Fruit fly (Drosophila melanogaster): ENCODE measurements around the gene Lk6.
A peak's percentile ranks its signal among the peaks of the same experiment; 100 is the strongest.

Lk6 gene

DNA sequence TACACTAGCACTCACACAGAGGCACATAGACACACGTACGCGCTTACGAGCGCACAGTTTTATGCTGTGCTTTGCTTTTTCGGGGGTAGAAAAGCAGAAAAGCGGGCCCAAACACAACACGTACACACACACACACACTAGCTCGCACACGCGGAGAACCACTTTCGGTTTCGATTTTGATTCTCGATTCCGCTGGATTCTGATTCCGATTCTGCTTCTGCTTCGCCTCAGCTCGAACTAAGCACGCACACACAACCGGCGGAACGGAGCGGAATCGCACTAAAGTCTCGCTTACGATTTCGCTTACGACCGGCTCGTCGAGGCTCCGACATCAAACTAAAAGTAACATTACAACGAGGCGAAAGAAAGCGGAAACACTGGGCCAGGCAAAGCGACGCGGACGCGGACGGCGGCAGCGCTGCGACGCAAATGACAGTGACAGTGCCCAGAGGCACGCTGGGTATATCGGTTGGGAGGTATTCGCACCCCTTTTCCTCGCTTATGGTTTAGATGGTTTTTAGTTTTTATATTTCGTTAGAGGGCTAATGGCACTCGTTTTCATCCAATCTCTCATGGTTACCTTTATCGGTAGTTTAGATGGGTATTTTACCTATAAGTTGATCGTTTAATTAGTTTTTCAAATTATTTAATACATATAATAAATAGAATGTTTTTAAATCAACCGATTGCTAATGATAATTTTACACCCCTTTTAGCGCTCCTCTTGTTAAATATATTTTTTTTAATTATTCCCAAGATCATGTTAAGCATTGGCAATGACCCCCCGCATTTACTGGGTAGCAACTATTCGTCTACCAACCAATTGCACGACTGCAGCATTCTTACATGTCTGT is 14.0 kb upstream of the Lk6 start (continued):
- TF ChIP-seq gt (GFP tag; IDR thresholded peaks at IDR 0.05) = no peak
- peak; percentile 50; the same call in 1 of the 2 replicates for TF ChIP-seq Ptx1 (GFP tag; IDR thresholded peaks at IDR 0.05)
- peak; percentile 59 for TF ChIP-seq Mes4 (GFP tag; optimal IDR thresholded peaks at IDR 0.05)
- TF ChIP-seq C15 (GFP tag; IDR thresholded peaks at IDR 0.05) = no peak
- TF ChIP-seq CG17912 (GFP tag; optimal IDR thresholded peaks at IDR 0.05) = no peak
- TF ChIP-seq fd3F (GFP tag; optimal IDR thresholded peaks at IDR 0.05) = peak; percentile 27
- no peak for TF ChIP-seq CG9876 (GFP tag; optimal IDR thresholded peaks at IDR 0.05)
- TF ChIP-seq CG12942 (GFP tag; optimal IDR thresholded peaks at IDR 0.05) = peak; percentile 37
- TF ChIP-seq knrl (GFP tag; IDR thresholded peaks at IDR 0.05; ENCODE audit: partially characterized antibody) = peak; percentile 31; the same call in 1 of the 3 replicates
- TF ChIP-seq Atf6 (GFP tag; IDR thresholded peaks at IDR 0.05) = no peak; the same call in 1 of the 2 replicates
- peak; percentile 77 for TF ChIP-seq sd (tag; optimal IDR thresholded peaks at IDR 0.05)
- TF ChIP-seq Jarid2 (GFP tag; optimal IDR thresholded peaks at IDR 0.05) = peak; percentile 95
- peak; percentile 60 for TF ChIP-seq Sox102F (GFP tag; optimal IDR thresholded peaks at IDR 0.05)
- TF ChIP-seq chm (GFP tag; IDR thresholded peaks at IDR 0.05) = peak; percentile 64; the same call in 1 of the 2 replicates
- peak; percentile 55 for TF ChIP-seq CG1529 (GFP tag; optimal IDR thresholded peaks at IDR 0.05)
- no peak for TF ChIP-seq CG31365 (tag; optimal IDR thresholded peaks at IDR 0.05)
- no peak for TF ChIP-seq Doc2 (GFP tag; IDR thresholded peaks at IDR 0.05)
- TF ChIP-seq CG7372 (GFP tag; IDR thresholded peaks at IDR 0.05) = no peak
- TF ChIP-seq D19B (GFP tag; optimal IDR thresholded peaks at IDR 0.05) = peak; percentile 99
- peak; percentile 59; the same call in 1 of the 2 replicates for TF ChIP-seq ato (GFP tag; IDR thresholded peaks at IDR 0.05; ENCODE audit: partially characterized antibody)
- peak; percentile 23 for TF ChIP-seq CG2875 (GFP tag; optimal IDR thresholded peaks at IDR 0.05)
- TF ChIP-seq Dek (tag; optimal IDR thresholded peaks at IDR 0.05) = peak; percentile 22
- no peak for TF ChIP-seq Hmx (GFP tag; optimal IDR thresholded peaks at IDR 0.05)
- no peak for TF ChIP-seq Sry-β (GFP tag; optimal IDR thresholded peaks at IDR 0.05)
- no peak for TF ChIP-seq ERR (GFP tag; optimal IDR thresholded peaks at IDR 0.05)
- peak; percentile 79 for TF ChIP-seq gem (tag; optimal IDR thresholded peaks at IDR 0.05)
- TF ChIP-seq CG6791 (GFP tag; IDR thresholded peaks at IDR 0.05; ENCODE audit: partially characterized antibody) = peak; percentile 58; the same call in 1 of the 3 replicates
- TF ChIP-seq CG11695 (GFP tag; IDR thresholded peaks at IDR 0.05) = peak; percentile 37; the same call in 1 of the 3 replicates
- peak; percentile 39 for TF ChIP-seq ssp (GFP tag; IDR thresholded peaks at IDR 0.05)
- peak; percentile 7; the same call in 1 of the 2 replicates for TF ChIP-seq E2f2 (GFP tag; IDR thresholded peaks at IDR 0.05)
- TF ChIP-seq sim (GFP tag; IDR thresholded peaks at IDR 0.05) = 0 out of 2 replicates have a peak, but pooled peaks have one; percentile 26
- TF ChIP-seq E2f1 (GFP tag; IDR thresholded peaks at IDR 0.05) = 0 out of 2 replicates have a peak, but pooled peaks have one; percentile 27
- peak; percentile 65 for TF ChIP-seq CG11723 (GFP tag; optimal IDR thresholded peaks at IDR 0.05)
- peak; percentile 70 for TF ChIP-seq lmd (GFP tag; IDR thresholded peaks at IDR 0.05)
- peak; percentile 2 to 40 for TF ChIP-seq chif (GFP tag; optimal IDR thresholded peaks at IDR 0.05)
- TF ChIP-seq CG2889 (GFP tag; IDR thresholded peaks at IDR 0.05) = no peak
- no peak for TF ChIP-seq CkIIα-i1 (GFP tag; IDR thresholded peaks at IDR 0.05)
- peak; percentile 73 for TF ChIP-seq gro (GFP tag; optimal IDR thresholded peaks at IDR 0.05)
- no peak for TF ChIP-seq CG12236 (GFP tag; optimal IDR thresholded peaks at IDR 0.05)
- peak; percentile 31 for TF ChIP-seq tin (GFP tag; optimal IDR thresholded peaks at IDR 0.05)
- TF ChIP-seq ATbp (GFP tag; optimal IDR thresholded peaks at IDR 0.05) = peak; percentile 21
- TF ChIP-seq Chrac-16 (GFP tag; optimal IDR thresholded peaks at IDR 0.05) = peak; percentile 60
- peak; percentile 77 for TF ChIP-seq Asciz (GFP tag; optimal IDR thresholded peaks at IDR 0.05)
- TF ChIP-seq CG15073 (GFP tag; optimal IDR thresholded peaks at IDR 0.05) = peak; percentile 33
- TF ChIP-seq Lpt (GFP tag; optimal IDR thresholded peaks at IDR 0.05) = no peak
- TF ChIP-seq schlank (tag; optimal IDR thresholded peaks at IDR 0.05) = no peak
- TF ChIP-seq CG11456 (GFP tag; IDR thresholded peaks at IDR 0.05) = peak; percentile 71; the same call in 2 of the 3 replicates
- TF ChIP-seq Abd-B (GFP tag; optimal IDR thresholded peaks at IDR 0.05) = peak; percentile 58
- peak; percentile 81 for TF ChIP-seq HmgD (GFP tag; optimal IDR thresholded peaks at IDR 0.05)
